Worm (Caenorhabditis elegans): Measurements from ENCODE around the gene zag-1.

DNA sequence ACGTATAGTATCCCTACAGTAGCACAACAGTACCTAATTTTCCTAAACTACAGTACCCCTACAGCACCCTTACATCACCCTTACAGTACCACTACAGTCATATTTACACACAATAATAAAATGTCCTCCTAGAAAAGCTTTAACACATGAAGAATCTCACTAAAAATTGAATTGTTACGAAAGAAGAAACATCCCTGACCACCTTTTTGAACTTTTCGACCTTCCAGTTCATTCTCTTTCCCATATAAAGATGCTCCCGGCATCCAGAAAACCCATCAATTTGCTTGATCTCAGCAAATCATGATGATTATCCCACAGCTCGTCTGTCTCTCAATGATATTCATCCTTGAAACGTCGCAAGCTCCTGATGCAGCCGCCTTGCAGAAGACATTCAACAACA, 49.0 kb downstream of the zag-1 start, which contains the start of gene F56D6.21:
- TF ChIP-seq F37B4.10 (GFP tag; IDR thresholded peaks at IDR 0.05): no peak
- TF ChIP-seq ceh-40 (GFP tag; IDR thresholded peaks at IDR 0.05): no peak
- TF ChIP-seq unc-62 (GFP tag; optimal IDR thresholded peaks at IDR 0.05): no peak
- no peak for TF ChIP-seq snpc-4 (GFP tag; optimal IDR thresholded peaks at IDR 0.05)
- no peak for TF ChIP-seq snpc-4 (tag; optimal IDR thresholded peaks at IDR 0.05)
- no peak for TF ChIP-seq egl-44 (GFP tag; IDR thresholded peaks at IDR 0.05)
- TF ChIP-seq rcor-1 (GFP tag; IDR thresholded peaks at IDR 0.05): no peak
- no peak for TF ChIP-seq akir-1 (GFP tag; optimal IDR thresholded peaks at IDR 0.05)
- TF ChIP-seq madf-10 (tag; optimal IDR thresholded peaks at IDR 0.05): no peak
- no peak for TF ChIP-seq fkh-3 (tag; optimal IDR thresholded peaks at IDR 0.05)
- no peak for TF ChIP-seq ceh-27 (GFP tag; optimal IDR thresholded peaks at IDR 0.05)
- TF ChIP-seq lin-26 (GFP tag; IDR thresholded peaks at IDR 0.05): no peak
- TF ChIP-seq aptf-3 (GFP tag; IDR thresholded peaks at IDR 0.05): no peak
- TF ChIP-seq ets-4 (GFP tag; optimal IDR thresholded peaks at IDR 0.05): no peak

Measured in whole organism, young adult.